Fruit fly (Drosophila melanogaster): ENCODE measurements around the gene CG32280.

CG32280 gene

dm6 chr3L:3194059-3194458 lies 29.1 kb downstream of the CG32280 start:
- TF ChIP-seq CG14711 (tag; optimal IDR thresholded peaks at IDR 0.05), result peak; percentile 94
- TF ChIP-seq CG33017 (tag; optimal IDR thresholded peaks at IDR 0.05), result peak; percentile 95
- peak; percentile 48 for TF ChIP-seq cic (GFP tag; optimal IDR thresholded peaks at IDR 0.05)
- peak; percentile 40 for TF ChIP-seq Crg-1 (GFP tag; optimal IDR thresholded peaks at IDR 0.05)
- no peak for TF ChIP-seq toe (GFP tag; optimal IDR thresholded peaks at IDR 0.05)
- TF ChIP-seq ovo (GFP tag; optimal IDR thresholded peaks at IDR 0.05), result no peak
- peak; percentile 86 for TF ChIP-seq CG11617 (GFP tag; optimal IDR thresholded peaks at IDR 0.05)
- TF ChIP-seq cnc (optimal IDR thresholded peaks at IDR 0.05), result no peak
- TF ChIP-seq pad (GFP tag; optimal IDR thresholded peaks at IDR 0.05), result peak; percentile 70
- TF ChIP-seq bab1 (GFP tag; optimal IDR thresholded peaks at IDR 0.05), result peak; percentile 87
- TF ChIP-seq Hr96 (GFP tag; optimal IDR thresholded peaks at IDR 0.05), result peak; percentile 35
- peak; percentile 88 for TF ChIP-seq CG7045 (GFP tag; optimal IDR thresholded peaks at IDR 0.05)
- peak; percentile 77 for TF ChIP-seq Mnt (GFP tag; optimal IDR thresholded peaks at IDR 0.05)
- TF ChIP-seq kay (GFP tag; ENCODE audit: borderline replicate concordance), result no peak
- peak; percentile 46 for TF ChIP-seq CG5204 (GFP tag; optimal IDR thresholded peaks at IDR 0.05)
- peak; percentile 87 for TF ChIP-seq CG12768 (GFP tag; optimal IDR thresholded peaks at IDR 0.05)
- peak; percentile 41 for TF ChIP-seq Clk (GFP tag; optimal IDR thresholded peaks at IDR 0.05)
- peak; percentile 58 for TF ChIP-seq tj (GFP tag; optimal IDR thresholded peaks at IDR 0.05)
- peak; percentile 59 for TF ChIP-seq CG1620 (GFP tag; optimal IDR thresholded peaks at IDR 0.05)
- TF ChIP-seq CG7101 (tag; optimal IDR thresholded peaks at IDR 0.05), result peak; percentile 94

dm6 chr3L:3197464-3197863 lies 32.5 kb downstream of the CG32280 start, which contains the start of gene CG14966:
Gene CG14966, minus strand, starts transcription at chr3L:3197631.
- no peak for TF ChIP-seq CG14711 (tag; optimal IDR thresholded peaks at IDR 0.05)
- TF ChIP-seq Crg-1 (GFP tag; optimal IDR thresholded peaks at IDR 0.05), result no peak
- peak; percentile 6 for TF ChIP-seq CG33017 (tag; optimal IDR thresholded peaks at IDR 0.05)
- peak; percentile 54 for TF ChIP-seq ovo (GFP tag; optimal IDR thresholded peaks at IDR 0.05)
- TF ChIP-seq Clk (GFP tag; optimal IDR thresholded peaks at IDR 0.05), result no peak
- peak; percentile 5 for TF ChIP-seq CG7045 (GFP tag; optimal IDR thresholded peaks at IDR 0.05)
- TF ChIP-seq bab1 (GFP tag; optimal IDR thresholded peaks at IDR 0.05), result peak; percentile 80
- TF ChIP-seq tj (GFP tag; optimal IDR thresholded peaks at IDR 0.05), result peak; percentile 32
- peak; percentile 23 for TF ChIP-seq toe (GFP tag; optimal IDR thresholded peaks at IDR 0.05)
- peak; percentile 32 for TF ChIP-seq CG1620 (GFP tag; optimal IDR thresholded peaks at IDR 0.05)
- TF ChIP-seq CG5204 (GFP tag; optimal IDR thresholded peaks at IDR 0.05), result no peak
- peak; percentile 2 for TF ChIP-seq cic (GFP tag; optimal IDR thresholded peaks at IDR 0.05)
- peak; percentile 50 for TF ChIP-seq CG7101 (tag; optimal IDR thresholded peaks at IDR 0.05)
- TF ChIP-seq cnc (optimal IDR thresholded peaks at IDR 0.05), result no peak
- TF ChIP-seq CG11617 (GFP tag; optimal IDR thresholded peaks at IDR 0.05), result peak; percentile 40
- TF ChIP-seq Mnt (GFP tag; optimal IDR thresholded peaks at IDR 0.05), result peak; percentile 57
- no peak for TF ChIP-seq Hr96 (GFP tag; optimal IDR thresholded peaks at IDR 0.05)
- TF ChIP-seq kay (GFP tag; ENCODE audit: borderline replicate concordance), result no peak
- TF ChIP-seq CG12768 (GFP tag; optimal IDR thresholded peaks at IDR 0.05), result no peak
- TF ChIP-seq pad (GFP tag; optimal IDR thresholded peaks at IDR 0.05), result no peak

dm6 chr3L:3198447-3199402 lies 33.7 kb downstream of the CG32280 start, which contains the start of the genes CG32276 and gry:
Gene CG32276, minus strand, starts transcription at chr3L:3199047.
Gene gry, plus strand, starts transcription at chr3L:3199090.
- TF ChIP-seq Mnt (GFP tag; optimal IDR thresholded peaks at IDR 0.05), result peak; percentile 90
- TF ChIP-seq CG1620 (GFP tag; optimal IDR thresholded peaks at IDR 0.05), result peak; percentile 82
- TF ChIP-seq Hr96 (GFP tag; optimal IDR thresholded peaks at IDR 0.05), result peak; percentile 87
- TF ChIP-seq pad (GFP tag; optimal IDR thresholded peaks at IDR 0.05), result peak; percentile 71
- TF ChIP-seq bab1 (GFP tag; optimal IDR thresholded peaks at IDR 0.05), result peak; percentile 91
- peak; percentile 65 for TF ChIP-seq tj (GFP tag; optimal IDR thresholded peaks at IDR 0.05)
- TF ChIP-seq cic (GFP tag; optimal IDR thresholded peaks at IDR 0.05), result peak; percentile 58
- no peak for TF ChIP-seq cnc (optimal IDR thresholded peaks at IDR 0.05)
- TF ChIP-seq toe (GFP tag; optimal IDR thresholded peaks at IDR 0.05), result peak; percentile 93
- peak; percentile 62 for TF ChIP-seq CG33017 (tag; optimal IDR thresholded peaks at IDR 0.05)
- peak; percentile 49 for TF ChIP-seq Clk (GFP tag; optimal IDR thresholded peaks at IDR 0.05)
- peak; percentile 81 for TF ChIP-seq CG14711 (tag; optimal IDR thresholded peaks at IDR 0.05)
- peak; percentile 82 for TF ChIP-seq CG7045 (GFP tag; optimal IDR thresholded peaks at IDR 0.05)
- no peak for TF ChIP-seq kay (GFP tag; ENCODE audit: borderline replicate concordance)
- peak; percentile 87 for TF ChIP-seq CG11617 (GFP tag; optimal IDR thresholded peaks at IDR 0.05)
- peak; percentile 88 for TF ChIP-seq CG7101 (tag; optimal IDR thresholded peaks at IDR 0.05)
- peak; percentile 74 for TF ChIP-seq Crg-1 (GFP tag; optimal IDR thresholded peaks at IDR 0.05)
- peak; percentile 91 for TF ChIP-seq ovo (GFP tag; optimal IDR thresholded peaks at IDR 0.05)
- peak; percentile 82 for TF ChIP-seq CG5204 (GFP tag; optimal IDR thresholded peaks at IDR 0.05)
- TF ChIP-seq CG12768 (GFP tag; optimal IDR thresholded peaks at IDR 0.05), result peak; percentile 78

- TF ChIP-seq Clk (GFP tag; optimal IDR thresholded peaks at IDR 0.05), result no peak
- TF ChIP-seq CG5204 (GFP tag; optimal IDR thresholded peaks at IDR 0.05), result no peak
- TF ChIP-seq pad (GFP tag; optimal IDR thresholded peaks at IDR 0.05), result no peak
- no peak for TF ChIP-seq CG12768 (GFP tag; optimal IDR thresholded peaks at IDR 0.05)
- no peak for TF ChIP-seq cnc (optimal IDR thresholded peaks at IDR 0.05)
- no peak for TF ChIP-seq CG1620 (GFP tag; optimal IDR thresholded peaks at IDR 0.05)
- TF ChIP-seq cic (GFP tag; optimal IDR thresholded peaks at IDR 0.05), result no peak
- TF ChIP-seq kay (GFP tag; ENCODE audit: borderline replicate concordance), result no peak
- TF ChIP-seq CG33017 (tag; optimal IDR thresholded peaks at IDR 0.05), result no peak
- TF ChIP-seq toe (GFP tag; optimal IDR thresholded peaks at IDR 0.05), result no peak
- no peak for TF ChIP-seq Mnt (GFP tag; optimal IDR thresholded peaks at IDR 0.05)
- no peak for TF ChIP-seq CG11617 (GFP tag; optimal IDR thresholded peaks at IDR 0.05)
- no peak for TF ChIP-seq tj (GFP tag; optimal IDR thresholded peaks at IDR 0.05)
- no peak for TF ChIP-seq Hr96 (GFP tag; optimal IDR thresholded peaks at IDR 0.05)
- no peak for TF ChIP-seq Crg-1 (GFP tag; optimal IDR thresholded peaks at IDR 0.05)
- no peak for TF ChIP-seq CG14711 (tag; optimal IDR thresholded peaks at IDR 0.05)
These were observed 38.1 kb downstream of the CG32280 start, which contains the start of gene CG32271 for dm6 chr3L:3203062-3203461. Gene CG32271, minus strand, starts transcription at chr3L:3203162.

Data from whole organism, adult.